Fruit fly (Drosophila melanogaster) whole organism, wandering third instar larva: ENCODE data around the gene Obp83a.

Experiments
- CrebA ChIP-seq: fragments of 200-800 bp; sonication (Bioruptor generic); optimal IDR thresholded peaks from 2 replicates; lab custom pipeline; 2016; ENCODE audit warnings: missing biosample characterization, mild to moderate bottlenecking, missing genetic modification characterization, borderline replicate concordance
- Dfd ChIP-seq: fragments of >200 bp; optimal IDR thresholded peaks from 2 replicates; lab custom pipeline; 2017; ENCODE audit warnings: missing biosample characterization, missing genetic modification characterization
- Myc ChIP-seq: fragments of >200 bp; optimal IDR thresholded peaks from 2 replicates; lab custom pipeline; 2017
- OdsH ChIP-seq: fragments of 200-800 bp; sonication (Bioruptor generic); optimal IDR thresholded peaks from 2 replicates; lab custom pipeline; 2016; ENCODE audit warnings: missing biosample characterization, mild to moderate bottlenecking, missing genetic modification characterization
- dl ChIP-seq, 2 experiments: fragments of 175-275, 200-275 bp in 1 of 2; fragments of 200-275 bp in 1 of 2; sonication (Bioruptor generic); optimal IDR thresholded peaks; lab custom pipeline; 2018; ENCODE audit warnings: mild to moderate bottlenecking in 2 of 2, missing biosample characterization in 2 of 2, missing genetic modification characterization in 2 of 2, moderate library complexity in 2 of 2; ENCODE audit not compliant: partially characterized antibody in 2 of 2, insufficient read depth in 1 of 2
- dsf ChIP-seq: sonication (Bioruptor generic); optimal IDR thresholded peaks from 2 replicates; lab custom pipeline; 2016; ENCODE audit warnings: missing biosample characterization, missing genetic modification characterization, borderline replicate concordance
- ey ChIP-seq: fragments of 200-800 bp; sonication (Bioruptor generic); optimal IDR thresholded peaks from 2 replicates; lab custom pipeline; 2016; ENCODE audit warnings: missing biosample characterization, missing genetic modification characterization
- fru ChIP-seq: fragments of 200-800 bp; sonication (Bioruptor generic); optimal IDR thresholded peaks from 3 replicates; lab custom pipeline; 2016; ENCODE audit warnings: missing biosample characterization, mild to moderate bottlenecking, missing genetic modification characterization
- h ChIP-seq: fragments of 200-800 bp; sonication (Bioruptor generic); optimal IDR thresholded peaks from 3 replicates; lab custom pipeline; 2016; ENCODE audit warnings: missing biosample characterization, mild to moderate bottlenecking, missing genetic modification characterization
- jim ChIP-seq: fragments of 175-275, 200-325 bp; sonication (Bioruptor generic); optimal IDR thresholded peaks from 2 replicates; lab custom pipeline; 2016; ENCODE audit warnings: missing biosample characterization, mild to moderate bottlenecking, missing genetic modification characterization
- pan ChIP-seq: fragments of >200 bp; optimal IDR thresholded peaks from 2 replicates; lab custom pipeline; 2017
- psq ChIP-seq: fragments of 200-800 bp; sonication (Bioruptor generic); optimal IDR thresholded peaks from 3 replicates; lab custom pipeline; 2017; ENCODE audit warnings: missing biosample characterization, mild to moderate bottlenecking, missing genetic modification characterization, moderate library complexity
- tai ChIP-seq: sonication (Bioruptor generic); optimal IDR thresholded peaks from 2 replicates; lab custom pipeline; 2016; ENCODE audit warnings: missing biosample characterization, missing genetic modification characterization
- woc ChIP-seq: sonication (Bioruptor generic); optimal IDR thresholded peaks from 2 replicates; lab custom pipeline; 2016; ENCODE audit warnings: missing biosample characterization, mild to moderate bottlenecking, missing genetic modification characterization

- no peak for TF ChIP-seq fru (GFP tag; lab: Kevin White, UChicago)
- no peak for TF ChIP-seq pan (lab: Kevin White, UChicago)
- TF ChIP-seq OdsH (GFP tag; lab: Kevin White, UChicago), result no peak
- TF ChIP-seq dsf, result no peak
- no peak for TF ChIP-seq CrebA (GFP tag; lab: Kevin White, UChicago)
- no peak for TF ChIP-seq jim (GFP tag; lab: Kevin White, UChicago)
- no peak for TF ChIP-seq dl (GFP tag; optimal IDR thresholded peaks at IDR 0.05; lab: Kevin White, UChicago; ENCODE audit: insufficient read depth in 1 of 2, partially characterized antibody in 2 of 2)
- no peak for TF ChIP-seq woc (GFP tag; lab: Kevin White, UChicago)
- no peak for TF ChIP-seq Myc (lab: Kevin White, UChicago)
- no peak for TF ChIP-seq Dfd (GFP tag; lab: Kevin White, UChicago)
- no peak for TF ChIP-seq h (GFP tag; lab: Kevin White, UChicago)
- TF ChIP-seq psq (GFP tag; lab: Kevin White, UChicago), result no peak
- no peak for TF ChIP-seq ey
- TF ChIP-seq tai (GFP tag; lab: Kevin White, UChicago), result no peak
These were observed 20.3 kb upstream of the Obp83a start for dm6 chr3R:5995381-5995780.
